Fruit fly (Drosophila melanogaster): Measurements from ENCODE around the gene CG6980.
A peak's percentile ranks its signal among the peaks of the same experiment; 100 is the strongest.

The CG6980 gene

DNA sequence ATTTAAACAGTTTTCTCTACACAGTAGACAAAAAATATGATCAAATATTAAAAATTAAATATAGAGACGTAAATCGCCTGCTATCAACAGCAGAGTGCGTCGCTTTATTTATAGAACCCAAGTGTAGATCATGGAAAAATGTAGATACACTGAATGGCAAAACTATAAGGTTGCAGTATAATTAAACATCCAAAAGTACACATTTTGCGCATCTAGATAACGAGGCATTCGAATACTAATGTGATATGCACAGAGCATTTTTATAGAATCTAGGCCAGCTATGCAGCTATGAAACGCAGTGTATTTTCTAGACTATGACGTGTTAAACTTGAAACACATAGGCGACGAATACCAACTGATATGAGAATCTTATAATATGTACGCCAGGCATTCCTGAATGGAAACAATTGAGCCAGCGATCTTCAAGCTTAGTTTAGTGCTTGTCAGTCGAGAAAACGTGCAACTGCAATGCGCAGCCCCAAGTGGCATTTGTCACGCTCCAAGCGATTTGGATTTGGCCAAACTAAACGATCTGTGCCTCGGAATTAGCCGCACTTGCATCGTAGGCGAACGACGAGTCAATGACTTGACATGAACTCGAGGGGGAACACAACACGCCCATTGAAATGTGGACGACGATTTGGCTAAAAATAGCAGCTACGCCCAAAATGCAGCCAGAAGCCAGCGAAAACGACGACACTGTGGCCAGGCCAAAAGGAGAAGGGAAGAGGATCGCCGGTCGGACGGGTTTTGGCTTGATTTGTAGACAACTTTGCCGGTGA is 3.6 kb downstream of the CG6980 start (continued):
- peak; percentile 54 for TF ChIP-seq disco-r (GFP tag; optimal IDR thresholded peaks at IDR 0.05)
- peak; percentile 44 for TF ChIP-seq MESR4 (GFP tag; optimal IDR thresholded peaks at IDR 0.05)
- TF ChIP-seq CG17829 (tag; optimal IDR thresholded peaks at IDR 0.05), result peak; percentile 74
- peak; percentile 6; the same call in 1 of the 2 replicates for TF ChIP-seq dan (GFP tag; IDR thresholded peaks at IDR 0.05)
- TF ChIP-seq phol (tag; optimal IDR thresholded peaks at IDR 0.05), result peak; percentile 82
- peak; percentile 30 for TF ChIP-seq ac (GFP tag; optimal IDR thresholded peaks at IDR 0.05)
- TF ChIP-seq tx (GFP tag; optimal IDR thresholded peaks at IDR 0.05), result peak; percentile 88
- peak; percentile 90 for TF ChIP-seq mam (GFP tag; optimal IDR thresholded peaks at IDR 0.05)
- peak; percentile 87 for TF ChIP-seq al (GFP tag; IDR thresholded peaks at IDR 0.05)
- peak; percentile 52 for TF ChIP-seq CG12236 (GFP tag; optimal IDR thresholded peaks at IDR 0.05)
- peak; percentile 77 for TF ChIP-seq nerfin-1 (tag; optimal IDR thresholded peaks at IDR 0.05)
- peak; percentile 92 for TF ChIP-seq CG7786 (GFP tag; optimal IDR thresholded peaks at IDR 0.05)
- TF ChIP-seq CG13775 (GFP tag; optimal IDR thresholded peaks at IDR 0.05), result peak; percentile 75
- TF ChIP-seq BEAF-32 (GFP tag; optimal IDR thresholded peaks at IDR 0.05), result no peak
- peak; percentile 90 for TF ChIP-seq Gug (GFP tag; IDR thresholded peaks at IDR 0.05)
- TF ChIP-seq Ravus (GFP tag; IDR thresholded peaks at IDR 0.05), result peak; percentile 65
- TF ChIP-seq stwl (tag; optimal IDR thresholded peaks at IDR 0.05), result no peak
- TF ChIP-seq E2f1 (GFP tag; IDR thresholded peaks at IDR 0.05), result peak; percentile 87
- TF ChIP-seq hkb (optimal IDR thresholded peaks at IDR 0.05), result no peak
- TF ChIP-seq hkb (GFP tag; IDR thresholded peaks at IDR 0.05), result peak; percentile 92
- TF ChIP-seq CG3065 (GFP tag; optimal IDR thresholded peaks at IDR 0.05), result no peak
- TF ChIP-seq scrt (GFP tag; optimal IDR thresholded peaks at IDR 0.05), result peak; percentile 83
- peak; percentile 67 for TF ChIP-seq CG10654 (GFP tag; optimal IDR thresholded peaks at IDR 0.05)
- peak in 1 of 2 experiments; percentile 81 for TF ChIP-seq Eip74EF (GFP tag; optimal IDR thresholded peaks at IDR 0.05)
- TF ChIP-seq usp (GFP tag; optimal IDR thresholded peaks at IDR 0.05), result no peak
- peak; percentile 78 for TF ChIP-seq Side (GFP tag; optimal IDR thresholded peaks at IDR 0.05)
- TF ChIP-seq Neu2 (GFP tag; optimal IDR thresholded peaks at IDR 0.05; ENCODE audit: borderline replicate concordance), result no peak
- no peak for TF ChIP-seq kni (GFP tag; optimal IDR thresholded peaks at IDR 0.05)
- peak; percentile 77 for TF ChIP-seq jumu (GFP tag; optimal IDR thresholded peaks at IDR 0.05)
- no peak for TF ChIP-seq CG13287 (GFP tag; IDR thresholded peaks at IDR 0.05; ENCODE audit: partially characterized antibody)
- TF ChIP-seq cas (GFP tag; IDR thresholded peaks at IDR 0.05), result peak; percentile 62
- TF ChIP-seq CG13296 (GFP tag; optimal IDR thresholded peaks at IDR 0.05), result peak; percentile 91
- peak; percentile 74 for TF ChIP-seq CG14050 (GFP tag; IDR thresholded peaks at IDR 0.05)
- TF ChIP-seq Bteb2 (GFP tag; optimal IDR thresholded peaks at IDR 0.05), result peak; percentile 75
- peak; percentile 85 for TF ChIP-seq stc (GFP tag; IDR thresholded peaks at IDR 0.05)
- TF ChIP-seq Antp (GFP tag; optimal IDR thresholded peaks at IDR 0.05), result peak; percentile 79
- no peak for TF ChIP-seq tna (GFP tag; IDR thresholded peaks at IDR 0.05; ENCODE audit: partially characterized antibody)
- peak; percentile 68 for TF ChIP-seq da (GFP tag; optimal IDR thresholded peaks at IDR 0.05)
- TF ChIP-seq so (GFP tag; IDR thresholded peaks at IDR 0.05), result peak; percentile 88
- TF ChIP-seq CG10147 (GFP tag; optimal IDR thresholded peaks at IDR 0.05), result peak; percentile 68
- TF ChIP-seq lov (optimal IDR thresholded peaks at IDR 0.05), result no peak
- TF ChIP-seq lov (GFP tag; IDR thresholded peaks at IDR 0.05), result peak; percentile 73; the same call in 2 of the 3 replicates
- TF ChIP-seq CG4854 (GFP tag; optimal IDR thresholded peaks at IDR 0.05), result peak; percentile 76
- TF ChIP-seq CG17568 (GFP tag; optimal IDR thresholded peaks at IDR 0.05), result peak; percentile 85
- TF ChIP-seq CG18011 (GFP tag; optimal IDR thresholded peaks at IDR 0.05), result peak; percentile 67
- TF ChIP-seq NfI (GFP tag; optimal IDR thresholded peaks at IDR 0.05), result peak; percentile 93
- TF ChIP-seq CG10543 (GFP tag; optimal IDR thresholded peaks at IDR 0.05), result peak; percentile 69
- peak; percentile 68 for TF ChIP-seq CG15601 (tag; optimal IDR thresholded peaks at IDR 0.05)
- peak; percentile 89 for TF ChIP-seq CG1647 (GFP tag; optimal IDR thresholded peaks at IDR 0.05)

Data from whole organism, embryonic.